Worm (Caenorhabditis elegans) whole organism, L3 larva: ENCODE measurements around the gene F13E9.19.

Experiments used
- ama-1 ChIP-seq: fragments of 150-350 bp; optimal IDR thresholded peaks from 2 replicates; lab custom pipeline; 2018
- ceh-28 ChIP-seq: fragments of 150-350 bp; optimal IDR thresholded peaks from 2 replicates; lab custom pipeline; 2014; ENCODE audit warnings: missing biosample characterization, missing genetic modification reagents, missing genetic modification characterization
- elt-1 ChIP-seq: fragments of 150-350 bp; optimal IDR thresholded peaks from 2 replicates; lab custom pipeline; 2014; ENCODE audit warnings: missing biosample characterization, missing genetic modification characterization
- elt-3 ChIP-seq, 3 experiments: fragments of 150-350 bp in 1 of 3; sonication (generic microtip) in 2 of 3; optimal IDR thresholded peaks; 2 replicates in 2 of 3; 4 replicates in 1 of 3; lab custom pipeline; 2014 to 2017; ENCODE audit warnings: missing biosample characterization in 3 of 3, missing genetic modification characterization in 3 of 3
- fos-1 ChIP-seq: fragments of 150-350 bp; optimal IDR thresholded peaks from 2 replicates; lab custom pipeline; 2014; ENCODE audit warnings: missing biosample characterization, missing genetic modification characterization
- lin-15B ChIP-seq: fragments of 150-350 bp; optimal IDR thresholded peaks from 2 replicates; lab custom pipeline; 2014; ENCODE audit warnings: missing biosample characterization, missing genetic modification characterization
- nhr-12 ChIP-seq: fragments of 150-350 bp; optimal IDR thresholded peaks from 2 replicates; lab custom pipeline; 2014; ENCODE audit warnings: missing biosample characterization, missing genetic modification characterization
- pha-4 ChIP-seq: fragments of 150-350 bp; optimal IDR thresholded peaks from 2 replicates; lab custom pipeline; 2014; ENCODE audit warnings: missing biosample characterization, missing genetic modification reagents, missing genetic modification characterization
- snpc-4 ChIP-seq: fragments of 150-350 bp; optimal IDR thresholded peaks from 2 replicates; lab custom pipeline; 2014; ENCODE audit warnings: missing biosample characterization, missing genetic modification characterization
- ztf-4 ChIP-seq: fragments of 150-350 bp; optimal IDR thresholded peaks from 2 replicates; lab custom pipeline; 2014; ENCODE audit warnings: missing biosample characterization, missing genetic modification characterization

DNA sequence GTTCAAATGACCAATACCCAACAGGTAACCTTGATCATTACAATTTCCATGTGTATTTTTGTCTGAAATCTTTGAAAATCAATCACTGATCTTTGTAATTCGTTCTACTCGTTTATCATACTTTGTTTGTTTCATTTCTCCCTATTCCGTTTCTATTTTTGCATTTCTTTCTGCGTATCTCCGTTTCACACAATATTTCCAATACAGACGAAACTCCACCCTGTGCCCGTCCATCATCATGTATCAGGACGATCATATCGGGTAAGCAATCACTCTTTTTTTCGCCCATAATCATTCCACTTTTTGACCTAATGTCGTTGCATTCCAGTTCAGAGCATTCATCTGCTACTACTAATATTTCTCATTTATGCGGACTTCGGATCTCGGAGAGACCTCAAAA lies 10.5 kb downstream of the F13E9.19 start, which contains the start of gene pyk-2:
- no peak for TF ChIP-seq pha-4 (tag; lab: Kevin White, UChicago)
- no peak for TF ChIP-seq nhr-12 (tag; lab: Kevin White, UChicago)
- no peak for TF ChIP-seq elt-3 (tag; optimal IDR thresholded peaks at IDR 0.05; lab: Kevin White, UChicago)
- TF ChIP-seq ztf-4, result no peak
- no peak for TF ChIP-seq fos-1 (tag; lab: Kevin White, UChicago)
- TF ChIP-seq elt-1 (tag; lab: Kevin White, UChicago), result no peak
- TF ChIP-seq ceh-28, result no peak
- TF ChIP-seq lin-15B (tag; lab: Kevin White, UChicago), result no peak
- no peak for TF ChIP-seq ama-1
- TF ChIP-seq snpc-4 (tag; lab: Kevin White, UChicago), result no peak
